Worm (Caenorhabditis elegans): Measurements from ENCODE around the gene pmp-4.

Gene pmp-4

DNA sequence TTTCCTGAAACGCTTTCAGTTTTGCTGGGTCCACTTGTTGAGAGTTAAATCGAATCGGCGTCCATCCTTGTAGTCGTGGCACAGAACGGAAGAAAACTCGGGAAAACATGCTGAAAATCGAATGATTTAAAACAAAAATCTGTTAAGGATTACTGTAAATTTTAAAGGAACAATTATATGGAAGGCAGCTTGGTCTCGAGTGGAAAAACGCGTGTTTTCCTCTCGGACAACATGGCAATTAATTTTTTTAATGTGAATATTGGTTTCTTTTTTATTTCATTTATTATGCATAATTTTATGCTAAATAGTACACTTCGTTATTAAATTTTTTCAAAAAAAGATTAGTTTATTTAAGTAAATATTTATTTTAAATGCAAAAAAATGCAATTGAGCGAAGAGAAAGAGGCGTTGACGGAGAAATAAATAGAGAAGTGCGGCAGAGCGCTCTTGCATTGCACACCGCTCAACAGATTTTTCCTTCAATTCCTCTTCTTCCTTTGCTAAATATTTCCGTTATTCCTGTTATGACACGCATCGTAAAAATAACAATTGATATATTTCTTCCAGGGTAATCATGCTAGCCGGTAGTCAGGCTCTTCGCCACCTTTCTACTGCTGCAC lies 25.3 kb downstream of the pmp-4 start, which contains the start of the genes C30H6.9 and dlat-2 (continued):
- TF ChIP-seq ceh-40 (GFP tag; IDR thresholded peaks at IDR 0.05) (no peak), F37B4.10 (GFP tag; IDR thresholded peaks at IDR 0.05) (no peak), lin-54 (GFP tag; optimal IDR thresholded peaks at IDR 0.05) (peak; percentile 3), nfya-2 (GFP tag; IDR thresholded peaks at IDR 0.05) (no peak), ztf-26 (tag; optimal IDR thresholded peaks at IDR 0.05) (no peak), ztf-18 (tag; optimal IDR thresholded peaks at IDR 0.05) (no peak), F33H1.4 (GFP tag; IDR thresholded peaks at IDR 0.05) (peak; percentile 80), nhr-90 (tag; optimal IDR thresholded peaks at IDR 0.05) (no peak), dpff-1 (tag; optimal IDR thresholded peaks at IDR 0.05) (no peak), F49E8.2 (tag; optimal IDR thresholded peaks at IDR 0.05; ENCODE audit: insufficient read depth) (no peak), rpc-1 (optimal IDR thresholded peaks at IDR 0.05) (no peak), rpc-1 (tag; optimal IDR thresholded peaks at IDR 0.05) (no peak), atf-7 (tag; optimal IDR thresholded peaks at IDR 0.05) (no peak), rcor-1 (GFP tag; IDR thresholded peaks at IDR 0.05) (no peak), mel-28 (tag; optimal IDR thresholded peaks at IDR 0.05; ENCODE audit: borderline replicate concordance) (no peak), ztf-22 (GFP tag; optimal IDR thresholded peaks at IDR 0.05) (no peak), akir-1 (GFP tag; optimal IDR thresholded peaks at IDR 0.05) (no peak), hmg-1.2 (GFP tag; IDR thresholded peaks at IDR 0.05) (no peak), nhr-120 (GFP tag; IDR thresholded peaks at IDR 0.05) (no peak), bed-2 (GFP tag; IDR thresholded peaks at IDR 0.05) (no peak), F39B2.1 (GFP tag; IDR thresholded peaks at IDR 0.05) (no peak), xnd-1 (tag; optimal IDR thresholded peaks at IDR 0.05) (peak; percentile 38), lir-1 (GFP tag; conservative IDR thresholded peaks at IDR 0.05) (no peak), tbp1 (GFP tag; optimal IDR thresholded peaks at IDR 0.05) (peak; percentile 11), B0336.3 (GFP tag; IDR thresholded peaks at IDR 0.05) (no peak), lin-35 (GFP tag; optimal IDR thresholded peaks at IDR 0.05) (no peak), hlh-12 (tag; optimal IDR thresholded peaks at IDR 0.05) (no peak), Y79H2A.3 (GFP tag; conservative IDR thresholded peaks at IDR 0.05) (no peak), K11D2.4 (GFP tag; IDR thresholded peaks at IDR 0.05) (no peak), lin-40 (tag; optimal IDR thresholded peaks at IDR 0.05) (no peak)

DNA sequence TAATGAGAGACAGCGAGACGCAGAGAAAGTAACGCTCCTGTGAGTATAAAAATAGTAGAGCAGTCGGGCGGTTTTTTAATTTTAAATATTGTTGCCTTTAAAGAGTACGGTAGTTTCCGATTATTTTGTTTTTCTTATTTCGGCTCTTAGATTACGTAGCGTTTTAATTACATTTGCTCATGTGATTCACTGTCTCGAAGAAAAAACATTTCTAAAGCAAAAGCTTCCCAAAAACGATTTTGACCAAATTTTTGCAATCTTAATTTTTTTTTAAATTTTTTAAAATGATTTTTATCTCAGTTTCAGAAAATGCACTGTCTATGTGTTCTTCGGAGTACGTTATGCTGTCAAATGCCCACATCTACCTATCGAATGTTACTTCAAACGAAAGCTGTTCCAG lies 29.3 kb downstream of the pmp-4 start, which contains the start of gene haf-1:
Gene haf-1 (plus strand): TSS at position 301 of the 400 bp plus-strand sequence.
- TF ChIP-seq Y67H2A.10 (GFP tag; conservative IDR thresholded peaks at IDR 0.05) = no peak
- no peak for TF ChIP-seq xnd-1 (tag; optimal IDR thresholded peaks at IDR 0.05)
- no peak for TF ChIP-seq ama-1 (optimal IDR thresholded peaks at IDR 0.05)
- TF ChIP-seq ama-1 (GFP tag; optimal IDR thresholded peaks at IDR 0.05) = no peak
- TF ChIP-seq cebp-2 (GFP tag; IDR thresholded peaks at IDR 0.05) = no peak
- TF ChIP-seq hrde-1 (tag; optimal IDR thresholded peaks at IDR 0.05; ENCODE audit: borderline replicate concordance) = no peak

DNA sequence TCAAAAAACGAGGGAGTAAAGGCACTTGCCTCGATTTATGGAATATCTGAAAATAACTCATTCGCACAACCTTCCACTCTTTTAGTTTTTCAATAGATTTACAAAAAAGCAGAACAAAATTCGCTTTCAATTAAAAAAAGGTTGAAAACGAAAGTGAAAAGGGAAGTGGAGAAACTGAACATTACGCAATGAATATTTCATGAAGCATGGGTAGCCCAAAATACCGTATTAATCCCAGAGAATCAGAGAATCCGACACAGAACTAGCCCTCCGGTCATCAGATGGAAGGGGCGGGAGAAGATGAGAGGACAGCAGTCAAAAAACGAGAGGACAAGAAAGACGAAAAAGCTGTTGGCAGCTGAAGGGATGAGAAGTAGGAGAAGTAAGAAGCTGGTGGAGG lies 34.0 kb downstream of the pmp-4 start, which contains the start of gene C30H6.5:
Gene C30H6.5 (plus strand): TSS at position 301 of the 400 bp plus-strand sequence.
- no peak for TF ChIP-seq sptf-2 (GFP tag; optimal IDR thresholded peaks at IDR 0.05)
- no peak for TF ChIP-seq nhr-27 (tag; optimal IDR thresholded peaks at IDR 0.05)
- TF ChIP-seq K12H6.12 (tag; optimal IDR thresholded peaks at IDR 0.05) = no peak
- no peak for TF ChIP-seq pbrm-1 (GFP tag; IDR thresholded peaks at IDR 0.05)
- no peak for TF ChIP-seq ztf-18 (tag; optimal IDR thresholded peaks at IDR 0.05)
